Worm (Caenorhabditis elegans) whole organism, L4 larva: ENCODE results near the gene W05H7.1.

ENCODE experiments used
- F49E8.2 ChIP-seq: sonication (generic microtip); optimal IDR thresholded peaks from 2 replicates; lab custom pipeline; 2016; ENCODE audit warnings: missing compliant biosample characterization, mild to moderate bottlenecking, missing genetic modification characterization, borderline replicate concordance
- ceh-82 ChIP-seq: sonication (generic microtip); optimal IDR thresholded peaks from 2 replicates; lab custom pipeline; 2017; ENCODE audit warnings: missing biosample characterization, missing genetic modification characterization
- set-16 ChIP-seq: fragments of 200-800 bp; sonication (Bioruptor generic); IDR thresholded peaks from 2 replicates; pipeline ENCODE4 v1.3.6; 2022; ENCODE audit warnings: missing genetic modification reagents, missing genetic modification characterization, missing compliant biosample characterization

DNA sequence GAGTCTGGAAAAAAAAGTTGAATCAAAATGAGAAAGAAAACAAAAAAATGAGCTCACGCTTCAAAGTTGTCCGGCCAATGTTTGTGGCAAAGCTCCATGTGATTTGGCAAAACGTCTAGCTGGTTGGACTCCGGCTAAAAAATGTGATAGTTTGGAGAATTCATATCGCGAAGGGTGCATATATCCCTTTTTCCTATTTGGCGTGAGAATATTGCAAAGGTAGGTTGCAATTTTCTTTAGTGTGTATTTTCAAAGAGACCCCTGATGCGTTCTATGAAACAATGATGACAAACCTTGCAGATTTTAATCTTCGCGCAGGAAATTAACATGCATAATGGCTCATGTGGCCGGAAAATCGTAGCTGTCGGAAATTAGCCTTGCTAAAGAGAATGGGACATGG, 41.6 kb downstream of the W05H7.1 start:
- TF ChIP-seq set-16 (GFP tag; lab: Robert Waterston, UW) (no peak), F49E8.2 (no peak), ceh-82 (no peak)
